Worm (Caenorhabditis elegans) whole organism, L4 larva: ENCODE results near the gene F21C10.11.

Experiments used
- ces-1 ChIP-seq: fragments of 150-350 bp; sonication (generic microtip); optimal IDR thresholded peaks from 4 replicates; lab custom pipeline; 2014; ENCODE audit warnings: missing biosample characterization, missing genetic modification reagents, missing genetic modification characterization
- dpl-1 ChIP-seq: fragments of 150-350 bp; optimal IDR thresholded peaks from 2 replicates; lab custom pipeline; 2014; ENCODE audit warnings: missing biosample characterization, missing genetic modification reagents, missing genetic modification characterization
- lin-39 ChIP-seq: fragments of 150-350 bp; optimal IDR thresholded peaks from 2 replicates; lab custom pipeline; 2014; ENCODE audit warnings: missing biosample characterization, missing genetic modification reagents, missing genetic modification characterization
- nhr-28 ChIP-seq: fragments of 150-350 bp; optimal IDR thresholded peaks from 2 replicates; lab custom pipeline; 2014; ENCODE audit warnings: missing biosample characterization, missing genetic modification characterization
- pha-4 ChIP-seq, 2 experiments: fragments of 150-350 bp in 1 of 2; fragments of 200-800 bp in 1 of 2; sonication (Bioruptor generic) in 1 of 2; IDR thresholded peaks in 1 of 2; optimal IDR thresholded peaks in 1 of 2; 2 replicates each; pipeline versions ENCODE4 v1.3.6 to Lab custom; 2014 to 2022; ENCODE audit warnings: missing genetic modification characterization in 2 of 2, missing genetic modification reagents in 2 of 2, missing biosample characterization in 1 of 2, missing compliant biosample characterization in 1 of 2
- unc-39 ChIP-seq: sonication (generic microtip); optimal IDR thresholded peaks from 2 replicates; lab custom pipeline; 2017; ENCODE audit warnings: missing biosample characterization, missing genetic modification characterization
- zag-1 ChIP-seq: fragments of 150-350 bp; optimal IDR thresholded peaks from 2 replicates; lab custom pipeline; 2014; ENCODE audit warnings: missing biosample characterization, missing genetic modification characterization

DNA sequence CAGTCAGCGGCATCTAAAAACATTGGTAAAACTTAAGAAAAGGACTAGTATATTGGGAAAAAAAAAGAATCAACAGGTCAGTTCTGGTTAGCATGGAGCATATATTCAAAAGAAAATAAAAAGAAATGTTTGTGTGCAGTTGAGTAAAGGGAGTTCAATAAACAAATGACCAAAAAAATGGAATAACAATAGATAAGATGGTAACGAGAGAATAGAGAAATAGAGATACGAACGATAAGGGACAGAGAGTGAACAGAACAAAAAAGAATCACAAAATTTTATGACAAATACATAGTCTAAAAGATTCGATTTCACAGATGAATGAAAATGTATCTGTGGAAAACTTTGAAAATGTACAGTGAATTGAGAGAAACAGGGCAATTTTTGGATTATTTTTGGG is 49.7 kb downstream of the F21C10.11 start, which contains the start of gene gad-3:
- no peak for TF ChIP-seq ces-1 (GFP tag; lab: Kevin White, UChicago)
- no peak for TF ChIP-seq unc-39 (tag; lab: Kevin White, UChicago)
- no peak for TF ChIP-seq pha-4 (GFP tag; IDR thresholded peaks at IDR 0.05; lab: Robert Waterston, UW)
- no peak for TF ChIP-seq pha-4 (tag; optimal IDR thresholded peaks at IDR 0.05; lab: Kevin White, UChicago)
- peak; percentile 68 for TF ChIP-seq nhr-28 (tag; lab: Kevin White, UChicago)
- no peak for TF ChIP-seq zag-1 (tag; lab: Kevin White, UChicago)
- TF ChIP-seq dpl-1 (GFP tag; lab: Kevin White, UChicago), result no peak
- TF ChIP-seq lin-39 (tag; lab: Kevin White, UChicago), result no peak
